Worm (Caenorhabditis elegans) whole organism, mixed stage, embryonic: ENCODE data around the gene K01F9.2.

Experiments used
- M03D4.4 ChIP-seq: sonication (generic microtip); optimal IDR thresholded peaks from 2 replicates; lab custom pipeline; 2017; ENCODE audit warnings: mild to moderate bottlenecking, missing genetic modification characterization, missing compliant biosample characterization
- bed-3 ChIP-seq: fragments of 200-800 bp; sonication (Bioruptor generic); optimal IDR thresholded peaks from 3 replicates; lab custom pipeline; 2018; ENCODE audit warnings: mild to moderate bottlenecking, missing genetic modification characterization, moderate library complexity, missing compliant biosample characterization
- blmp-1 ChIP-seq: fragments of 150-350 bp; optimal IDR thresholded peaks from 2 replicates; lab custom pipeline; 2014; ENCODE audit warnings: missing biosample characterization, missing genetic modification characterization
- ceh-39 ChIP-seq: fragments of 150-350 bp; optimal IDR thresholded peaks from 2 replicates; lab custom pipeline; 2014; ENCODE audit warnings: missing biosample characterization, missing genetic modification characterization
- ceh-43 ChIP-seq: fragments of 200-800 bp; sonication (Bioruptor generic); optimal IDR thresholded peaks from 2 replicates; lab custom pipeline; 2018; ENCODE audit warnings: mild to moderate bottlenecking, missing genetic modification characterization, moderate library complexity, missing compliant biosample characterization
- ceh-83 ChIP-seq: fragments of 200-800 bp; sonication (Bioruptor generic); optimal IDR thresholded peaks from 2 replicates; lab custom pipeline; 2018; ENCODE audit warnings: mild to moderate bottlenecking, missing genetic modification characterization, missing compliant biosample characterization
- ces-1 ChIP-seq: fragments of 150-350 bp; optimal IDR thresholded peaks from 2 replicates; lab custom pipeline; 2014; ENCODE audit warnings: missing biosample characterization, missing genetic modification reagents, missing genetic modification characterization
- cnd-1 ChIP-seq: fragments of 200-800 bp; sonication (Bioruptor generic); optimal IDR thresholded peaks from 2 replicates; lab custom pipeline; 2018; ENCODE audit warnings: mild to moderate bottlenecking, missing genetic modification characterization, missing compliant biosample characterization
- drap-1 ChIP-seq: fragments of 200-800 bp; sonication (Bioruptor generic); optimal IDR thresholded peaks from 3 replicates; lab custom pipeline; 2018; ENCODE audit warnings: mild to moderate bottlenecking, missing genetic modification characterization, missing compliant biosample characterization
- elt-1 ChIP-seq: sonication (generic microtip); optimal IDR thresholded peaks from 2 replicates; lab custom pipeline; 2017; ENCODE audit warnings: missing genetic modification characterization, mild to moderate bottlenecking, missing compliant biosample characterization, antibody characterized with exemption, moderate library complexity, borderline replicate concordance; ENCODE audit not compliant: insufficient read depth
- elt-3 ChIP-seq: fragments of 150-350 bp; optimal IDR thresholded peaks from 2 replicates; lab custom pipeline; 2014; ENCODE audit warnings: missing biosample characterization, missing genetic modification characterization
- flh-1 ChIP-seq: fragments of 200-800 bp; sonication (Bioruptor generic); optimal IDR thresholded peaks from 2 replicates; lab custom pipeline; 2018; ENCODE audit warnings: mild to moderate bottlenecking, missing genetic modification characterization, moderate library complexity, missing compliant biosample characterization
- lin-13 ChIP-seq: fragments of 150-350 bp; optimal IDR thresholded peaks from 2 replicates; lab custom pipeline; 2014; ENCODE audit warnings: missing biosample characterization, missing genetic modification characterization
- lin-32 ChIP-seq: fragments of 200-800 bp; sonication (Bioruptor generic); optimal IDR thresholded peaks from 2 replicates; lab custom pipeline; 2018; ENCODE audit warnings: mild to moderate bottlenecking, missing genetic modification characterization, missing compliant biosample characterization
- lsy-2 ChIP-seq: fragments of 150-350 bp; optimal IDR thresholded peaks from 2 replicates; lab custom pipeline; 2014; ENCODE audit warnings: missing biosample characterization, missing genetic modification characterization
- mab-5 ChIP-seq: fragments of 150-350 bp; optimal IDR thresholded peaks from 2 replicates; lab custom pipeline; 2014; ENCODE audit warnings: missing biosample characterization, missing genetic modification characterization
- mep-1 ChIP-seq: fragments of 150-350 bp; optimal IDR thresholded peaks from 2 replicates; lab custom pipeline; 2017; ENCODE audit warnings: missing biosample characterization, missing genetic modification reagents, missing genetic modification characterization, inconsistent platforms
- mls-2 ChIP-seq: sonication (generic microtip); optimal IDR thresholded peaks from 2 replicates; lab custom pipeline; 2016; ENCODE audit warnings: mild to moderate bottlenecking, missing genetic modification characterization, moderate library complexity, missing compliant biosample characterization
- nhr-12 ChIP-seq: fragments of 150-350 bp; optimal IDR thresholded peaks from 2 replicates; lab custom pipeline; 2014; ENCODE audit warnings: missing biosample characterization, missing genetic modification characterization
- nhr-2 ChIP-seq: fragments of 150-350 bp; optimal IDR thresholded peaks from 2 replicates; lab custom pipeline; 2014; ENCODE audit warnings: missing biosample characterization, missing genetic modification characterization
- nhr-237 ChIP-seq: fragments of 150-350 bp; optimal IDR thresholded peaks from 2 replicates; lab custom pipeline; 2014; ENCODE audit warnings: missing biosample characterization, missing genetic modification characterization
- nhr-28 ChIP-seq: fragments of 150-350 bp; optimal IDR thresholded peaks from 2 replicates; lab custom pipeline; 2014; ENCODE audit warnings: missing biosample characterization, missing genetic modification characterization
- nhr-76 ChIP-seq: sonication (generic microtip); optimal IDR thresholded peaks from 2 replicates; lab custom pipeline; 2017; ENCODE audit warnings: missing biosample characterization, missing genetic modification characterization
- sem-2 ChIP-seq: fragments of 200-800 bp; sonication (Bioruptor generic); optimal IDR thresholded peaks from 2 replicates; lab custom pipeline; 2018; ENCODE audit warnings: mild to moderate bottlenecking, missing genetic modification characterization, missing compliant biosample characterization
- snpc-4 ChIP-seq: fragments of 150-350 bp; optimal IDR thresholded peaks from 2 replicates; lab custom pipeline; 2014; ENCODE audit warnings: missing biosample characterization, missing genetic modification characterization
- sptf-1 ChIP-seq: sonication (generic microtip); optimal IDR thresholded peaks from 2 replicates; lab custom pipeline; 2017; ENCODE audit warnings: mild to moderate bottlenecking, missing genetic modification characterization, moderate library complexity, missing compliant biosample characterization
- tbx-8 ChIP-seq: fragments of 200-800 bp; sonication (Bioruptor generic); optimal IDR thresholded peaks from 2 replicates; lab custom pipeline; 2018; ENCODE audit warnings: mild to moderate bottlenecking, missing genetic modification characterization, moderate library complexity, missing compliant biosample characterization
- unc-120 ChIP-seq: sonication (generic microtip); optimal IDR thresholded peaks from 2 replicates; lab custom pipeline; 2017; ENCODE audit warnings: missing genetic modification characterization, missing compliant biosample characterization; ENCODE audit not compliant: poor library complexity, severe bottlenecking
- unc-39 ChIP-seq: fragments of 150-350 bp; optimal IDR thresholded peaks from 2 replicates; lab custom pipeline; 2014; ENCODE audit warnings: missing biosample characterization, missing genetic modification characterization
- unc-62 ChIP-seq: fragments of 150-350 bp; optimal IDR thresholded peaks from 2 replicates; lab custom pipeline; 2014; ENCODE audit warnings: missing biosample characterization, missing genetic modification reagents, missing genetic modification characterization
- zip-8 ChIP-seq: fragments of 150-350 bp; optimal IDR thresholded peaks from 2 replicates; lab custom pipeline; 2014; ENCODE audit warnings: missing biosample characterization, missing genetic modification characterization
- ztf-11 ChIP-seq: fragments of 150-350 bp; optimal IDR thresholded peaks from 2 replicates; lab custom pipeline; 2014; ENCODE audit warnings: missing biosample characterization, missing genetic modification characterization

K01F9.2 gene

DNA sequence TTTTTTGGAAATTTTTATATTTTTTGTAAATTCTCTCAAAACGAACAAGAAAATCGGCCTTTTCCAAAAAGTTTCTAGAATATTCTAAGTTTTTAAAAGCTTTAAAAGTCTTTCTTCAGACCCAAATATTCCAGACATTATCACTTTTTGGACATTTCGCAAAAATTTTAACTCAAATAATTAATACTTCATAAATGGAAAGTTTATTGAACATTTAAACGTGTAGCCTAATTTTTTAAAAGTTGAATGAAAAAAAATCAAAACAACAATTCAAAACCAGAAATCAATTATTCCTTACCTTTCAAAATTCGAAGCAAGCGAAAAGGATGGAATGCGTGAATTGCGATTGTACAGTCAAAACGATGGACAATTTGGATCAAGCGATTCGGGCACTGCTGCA, 42.9 kb upstream of the K01F9.2 start, which contains the start of gene ZK637.15:
Gene ZK637.15, plus strand, starts transcription at position 301 of the 400 bp plus-strand sequence.
- TF ChIP-seq mls-2 (no peak), ceh-43 (GFP tag; lab: Kevin White, UChicago) (no peak), lin-32 (GFP tag; lab: Kevin White, UChicago) (no peak), mep-1 (no peak), elt-3 (tag; lab: Kevin White, UChicago) (no peak), flh-1 (no peak), unc-62 (GFP tag; lab: Kevin White, UChicago) (no peak)
- TF ChIP-seq, all 35 proteins: peak for 0

DNA sequence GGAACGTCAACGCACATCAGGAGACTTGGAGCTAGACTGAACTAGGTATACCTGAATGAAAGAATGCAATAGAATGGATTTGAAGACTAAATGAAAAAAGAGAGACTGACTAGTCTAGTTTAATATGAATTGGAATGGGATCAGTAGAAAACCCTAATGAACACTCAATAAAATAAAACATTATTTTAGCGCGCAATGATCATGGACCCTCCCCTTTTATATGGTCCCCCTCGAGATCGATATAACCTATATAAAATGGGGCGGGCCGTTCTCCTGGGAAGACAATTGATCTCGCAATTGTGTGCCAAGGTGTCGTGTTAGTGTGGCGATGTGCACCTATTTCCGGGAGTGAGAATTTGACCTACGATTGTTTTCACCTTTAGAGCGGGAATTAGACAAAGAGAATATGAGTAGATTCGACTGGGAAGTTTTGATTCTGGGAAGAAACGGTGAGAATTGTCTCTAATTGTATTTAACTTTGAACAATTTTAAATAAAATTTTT, 41.0 kb upstream of the K01F9.2 start, which contains the start of gene cdc-25.3:
Gene cdc-25.3, minus strand, starts transcription at position 51 of the 503 bp plus-strand sequence.
- TF ChIP-seq unc-120 (tag; lab: Kevin White, UChicago): no peak
- TF ChIP-seq sem-2 (GFP tag; lab: Kevin White, UChicago): no peak

DNA sequence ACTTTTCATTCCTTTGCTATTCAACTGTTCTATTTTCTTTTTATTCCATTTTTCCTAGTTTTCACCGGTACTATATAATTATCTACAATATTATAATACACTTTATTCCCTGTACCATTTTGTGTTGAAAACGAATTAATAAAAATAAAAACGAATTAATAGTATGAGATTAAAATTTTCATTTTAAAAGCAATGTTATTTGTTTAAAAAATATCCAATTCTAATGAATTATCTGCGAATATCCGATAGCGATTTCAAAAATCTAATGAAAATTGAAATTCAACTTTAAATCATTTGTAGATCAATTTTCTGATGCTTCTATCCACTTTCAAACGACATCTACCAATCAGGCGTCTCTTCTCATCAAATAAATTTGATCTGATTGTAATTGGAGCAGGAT, 36.5 kb upstream of the K01F9.2 start, which contains the start of gene trxr-2:
Gene trxr-2, plus strand, starts transcription at position 301 of the 400 bp plus-strand sequence.
- TF ChIP-seq nhr-12 (no peak), nhr-2 (tag; lab: Kevin White, UChicago) (no peak), blmp-1 (tag; lab: Kevin White, UChicago) (no peak), snpc-4 (tag; lab: Kevin White, UChicago) (no peak), bed-3 (no peak), lin-32 (GFP tag; lab: Kevin White, UChicago) (no peak), sptf-1 (tag; lab: Kevin White, UChicago) (no peak), mls-2 (no peak), flh-1 (no peak), unc-120 (tag; lab: Kevin White, UChicago) (no peak), zip-8 (tag; lab: Kevin White, UChicago) (no peak), unc-62 (GFP tag; lab: Kevin White, UChicago) (no peak), ztf-11 (no peak)

DNA sequence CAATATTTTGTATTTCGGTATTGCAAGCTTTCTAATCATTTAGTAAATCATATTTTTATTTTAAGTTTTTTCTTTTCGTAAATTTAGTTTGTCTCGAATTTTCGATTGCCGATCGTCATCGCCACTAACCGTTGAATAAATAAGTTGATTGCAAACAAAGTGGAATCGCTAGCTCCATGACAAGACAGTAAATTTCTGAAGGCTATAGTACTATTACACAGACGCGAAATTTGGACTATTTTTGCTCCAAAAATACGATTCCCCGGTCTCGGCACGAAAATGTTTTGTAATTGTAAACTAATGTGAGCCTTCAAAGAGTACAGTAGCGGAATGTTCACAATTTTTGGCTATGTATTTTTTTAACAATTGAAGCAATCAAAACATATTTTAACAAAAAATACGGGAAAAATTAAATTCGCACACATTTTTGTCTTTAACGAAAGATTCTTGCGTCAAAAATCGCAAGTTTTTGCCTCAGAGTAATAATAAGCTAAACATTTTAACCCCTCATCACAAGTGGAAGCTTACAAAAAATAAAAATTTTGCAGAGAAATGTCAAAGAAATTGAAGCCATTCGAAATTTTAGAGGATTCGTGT, 34.8 kb upstream of the K01F9.2 start, which contains the start of gene tpk-1:
Gene tpk-1, plus strand, starts transcription at position 547 of the 597 bp plus-strand sequence.
- TF ChIP-seq bed-3 (no peak), blmp-1 (tag; lab: Kevin White, UChicago) (no peak), cnd-1 (no peak), mab-5 (tag; lab: Kevin White, UChicago) (no peak), drap-1 (no peak), unc-62 (GFP tag; lab: Kevin White, UChicago) (no peak), M03D4.4 (tag; lab: Kevin White, UChicago) (no peak), ztf-11 (no peak), snpc-4 (tag; lab: Kevin White, UChicago) (no peak), elt-3 (tag; lab: Kevin White, UChicago) (no peak), ceh-43 (GFP tag; lab: Kevin White, UChicago) (no peak), ceh-83 (GFP tag; lab: Kevin White, UChicago) (no peak), lsy-2 (tag; lab: Kevin White, UChicago) (no peak), unc-39 (no peak), nhr-237 (tag; lab: Kevin White, UChicago) (no peak)

DNA sequence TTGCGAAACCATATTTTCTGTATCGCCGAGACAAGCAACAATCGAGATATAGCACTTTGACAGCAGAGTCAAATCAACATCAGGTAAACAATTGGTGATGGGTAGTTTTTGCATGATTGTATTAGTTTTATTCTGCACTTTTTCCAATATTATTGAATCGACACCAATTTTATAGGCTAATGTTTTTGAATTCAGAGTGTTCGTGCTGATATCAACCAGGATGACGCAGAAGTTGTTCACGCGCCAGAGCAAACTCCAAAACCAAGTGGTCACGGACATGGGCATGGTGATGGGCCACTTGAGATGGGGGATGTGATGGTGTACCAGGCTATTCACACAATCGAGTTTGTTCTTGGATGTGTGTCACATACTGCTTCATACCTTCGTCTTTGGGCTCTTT, 33.2 kb upstream of the K01F9.2 start:
- TF ChIP-seq mls-2 (no peak), drap-1 (no peak), snpc-4 (tag; lab: Kevin White, UChicago) (no peak)

DNA sequence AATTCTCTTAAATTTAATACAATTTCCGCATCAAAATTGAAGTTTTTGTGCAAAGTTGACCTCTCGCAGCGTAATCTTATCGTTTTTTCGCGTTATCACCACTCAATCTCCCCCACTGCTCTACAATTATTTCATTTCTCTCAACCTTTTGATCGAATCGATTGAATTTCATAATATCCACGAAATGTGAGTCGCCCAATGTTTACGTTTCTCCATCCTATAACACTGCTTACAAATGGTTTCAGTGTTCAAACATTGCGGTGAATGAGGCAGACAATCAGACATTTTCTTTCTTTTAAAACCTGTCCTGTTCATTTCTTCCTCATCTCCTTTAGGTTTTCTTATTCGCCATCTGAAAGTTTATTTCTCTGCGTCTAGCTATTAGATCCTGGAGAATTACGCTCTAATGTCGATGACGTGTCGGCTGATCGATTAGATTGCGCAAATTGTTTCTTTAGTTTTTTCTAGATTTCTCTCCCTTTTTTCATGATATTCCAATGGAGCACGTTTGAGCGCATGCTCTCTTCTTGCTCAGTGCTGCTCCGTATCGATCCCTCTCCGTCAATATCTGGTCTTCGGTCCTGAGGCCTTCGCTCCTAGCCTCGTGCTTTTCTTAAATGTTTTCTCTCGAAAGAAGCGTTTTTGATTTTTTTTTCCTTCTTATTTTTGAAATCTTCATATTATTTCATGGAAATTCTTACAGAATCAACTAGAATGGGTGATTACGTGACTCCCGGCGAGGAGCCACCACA, 28.2 kb upstream of the K01F9.2 start, which contains the start of gene unc-32:
Gene unc-32, plus strand, starts transcription at position 702 of the 752 bp plus-strand sequence.
- TF ChIP-seq sptf-1 (tag; lab: Kevin White, UChicago): no peak
- TF ChIP-seq nhr-237 (tag; lab: Kevin White, UChicago): no peak
- no peak for TF ChIP-seq elt-3 (tag; lab: Kevin White, UChicago)
- TF ChIP-seq blmp-1 (tag; lab: Kevin White, UChicago): no peak
- TF ChIP-seq lin-13: no peak
- TF ChIP-seq zip-8 (tag; lab: Kevin White, UChicago): no peak
- no peak for TF ChIP-seq mls-2
- TF ChIP-seq lin-32 (GFP tag; lab: Kevin White, UChicago): no peak
- TF ChIP-seq bed-3: no peak
- no peak for TF ChIP-seq ceh-83 (GFP tag; lab: Kevin White, UChicago)
- TF ChIP-seq ceh-39: peak; percentile 5
- TF ChIP-seq lsy-2 (tag; lab: Kevin White, UChicago): peak; percentile 8
- TF ChIP-seq tbx-8 (GFP tag; lab: Kevin White, UChicago): no peak
- no peak for TF ChIP-seq drap-1
- TF ChIP-seq ces-1 (GFP tag; lab: Kevin White, UChicago): peak; percentile 51
- TF ChIP-seq mep-1: peak; percentile 21
- TF ChIP-seq elt-1 (tag; lab: Kevin White, UChicago): no peak
- TF ChIP-seq unc-62 (GFP tag; lab: Kevin White, UChicago): peak; percentile 2
- no peak for TF ChIP-seq nhr-28 (tag; lab: Kevin White, UChicago)
- no peak for TF ChIP-seq nhr-76 (tag; lab: Kevin White, UChicago)
- no peak for TF ChIP-seq mab-5 (tag; lab: Kevin White, UChicago)
- TF ChIP-seq unc-39: no peak
